Fruit fly (Drosophila melanogaster): ENCODE data around the gene Dyro.

Dyro gene

dm6 chr3L:11251721-11252423 is 43.8 kb downstream of the Dyro start, which contains the start of gene scyl (continued):
- TF ChIP-seq zf30C (GFP tag; optimal IDR thresholded peaks at IDR 0.05) (peak; percentile 48), disco-r (GFP tag; optimal IDR thresholded peaks at IDR 0.05) (peak; percentile 14), CG9215 (GFP tag; IDR thresholded peaks at IDR 0.05) (no peak), CG3726 (GFP tag; IDR thresholded peaks at IDR 0.05) (no peak), Nf-YB (GFP tag; optimal IDR thresholded peaks at IDR 0.05) (peak; percentile 56), CG3281 (GFP tag; optimal IDR thresholded peaks at IDR 0.05) (peak; percentile 62), CG17361 (GFP tag; IDR thresholded peaks at IDR 0.05) (no peak), CG4282 (GFP tag; optimal IDR thresholded peaks at IDR 0.05) (peak; percentile 56), CTCF (GFP tag; optimal IDR thresholded peaks at IDR 0.05) (peak; percentile 59), BEAF-32 (GFP tag; optimal IDR thresholded peaks at IDR 0.05) (no peak), cas (GFP tag; IDR thresholded peaks at IDR 0.05) (no peak; the same call in 1 of the 2 replicates), Ada2b (GFP tag; IDR thresholded peaks at IDR 0.05) (0 out of 2 replicates have a peak, but pooled peaks have one; percentile 27), CG43689 (GFP tag; IDR thresholded peaks at IDR 0.05) (no peak), pum (GFP tag; optimal IDR thresholded peaks at IDR 0.05) (no peak), CG7963 (GFP tag; IDR thresholded peaks at IDR 0.05; ENCODE audit: partially characterized antibody) (peak; percentile 40; the same call in 1 of the 3 replicates), sim (GFP tag; IDR thresholded peaks at IDR 0.05) (0 out of 2 replicates have a peak, but pooled peaks have one; percentile 38), CG9727 (GFP tag; optimal IDR thresholded peaks at IDR 0.05) (peak; percentile 37), kay (GFP tag; optimal IDR thresholded peaks at IDR 0.05) (no peak), CG13287 (GFP tag; IDR thresholded peaks at IDR 0.05; ENCODE audit: partially characterized antibody) (peak; percentile 68; the same call in 1 of the 2 replicates), Dek (tag; optimal IDR thresholded peaks at IDR 0.05) (peak; percentile 47), CG4820 (GFP tag; optimal IDR thresholded peaks at IDR 0.05) (no peak), ken (GFP tag; IDR thresholded peaks at IDR 0.05) (peak; percentile 66; the same call in 2 of the 3 replicates), esg (GFP tag; conservative IDR thresholded peaks at IDR 0.05) (no peak), Jarid2 (GFP tag; optimal IDR thresholded peaks at IDR 0.05) (peak; percentile 97), usp (GFP tag; optimal IDR thresholded peaks at IDR 0.05) (no peak), CG10321 (GFP tag; IDR thresholded peaks at IDR 0.05) (peak; percentile 66; the same call in 1 of the 2 replicates), chn (GFP tag; optimal IDR thresholded peaks at IDR 0.05) (peak; percentile 33), Six4 (GFP tag; optimal IDR thresholded peaks at IDR 0.05) (no peak), br (optimal IDR thresholded peaks at IDR 0.05) (no peak), CG14441 (GFP tag; IDR thresholded peaks at IDR 0.05) (peak; percentile 32; the same call in 1 of the 2 replicates), Rfx (GFP tag; IDR thresholded peaks at IDR 0.05) (peak; percentile 67), CG7839 (tag; optimal IDR thresholded peaks at IDR 0.05) (peak; percentile 34), sna (GFP tag; IDR thresholded peaks at IDR 0.05; ENCODE audit: partially characterized antibody) (peak; percentile 74), tll (GFP tag; optimal IDR thresholded peaks at IDR 0.05) (peak in 1 of 2 experiments; percentile 26), Gug (GFP tag; IDR thresholded peaks at IDR 0.05) (peak; percentile 57; the same call in 2 of the 4 replicates), psq (GFP tag; optimal IDR thresholded peaks at IDR 0.05) (peak; percentile 62), CG12299 (tag; optimal IDR thresholded peaks at IDR 0.05) (peak; percentile 40), stc (GFP tag; IDR thresholded peaks at IDR 0.05) (peak; percentile 69; the same call in 1 of the 2 replicates), Chrac-16 (GFP tag; optimal IDR thresholded peaks at IDR 0.05) (peak; percentile 19), crp (GFP tag; optimal IDR thresholded peaks at IDR 0.05) (peak in 1 of 2 experiments; percentile 77), D19A (tag; optimal IDR thresholded peaks at IDR 0.05) (no peak), wek (GFP tag; optimal IDR thresholded peaks at IDR 0.05) (peak; percentile 56), slou (GFP tag; optimal IDR thresholded peaks at IDR 0.05) (no peak), z (GFP tag; IDR thresholded peaks at IDR 0.05) (peak; percentile 97), repo (GFP tag; optimal IDR thresholded peaks at IDR 0.05) (peak; percentile 72), Dll (GFP tag; IDR thresholded peaks at IDR 0.05; ENCODE audit: partially characterized antibody) (peak; percentile 54; the same call in 3 of the 4 replicates), her (GFP tag; optimal IDR thresholded peaks at IDR 0.05) (peak; percentile 90), CG30431 (GFP tag; optimal IDR thresholded peaks at IDR 0.05) (no peak), Usf (GFP tag; optimal IDR thresholded peaks at IDR 0.05) (no peak), lmd (GFP tag; IDR thresholded peaks at IDR 0.05) (peak; percentile 11; the same call in 1 of the 2 replicates)

Data from whole organism, embryonic.